Fruit fly (Drosophila melanogaster) whole organism, embryonic: ENCODE measurements around the gene CG43799.

Experiments
- Abd-B ChIP-seq: fragments of 200-800 bp; sonication (Bioruptor generic); optimal IDR thresholded peaks from 2 replicates; lab custom pipeline; 2018; ENCODE audit warnings: missing biosample characterization, mild to moderate bottlenecking, missing genetic modification characterization, moderate library complexity
- Adf1 ChIP-seq: fragments of 200-800 bp; sonication (Bioruptor generic); IDR thresholded peaks from 2 replicates; pipeline ENCODE4 v1.3.6; 2022; ENCODE audit warnings: missing biosample characterization, missing genetic modification characterization
- Awh ChIP-seq: fragments of 200-800 bp; sonication (Bioruptor generic); IDR thresholded peaks from 2 replicates; pipeline ENCODE4, ENCODE4 v1.3.6; 2022; ENCODE audit warnings: missing biosample characterization, missing genetic modification characterization
- B-H2 ChIP-seq: fragments of 200-800 bp; sonication (Bioruptor generic); optimal IDR thresholded peaks from 2 replicates; lab custom pipeline; 2018; ENCODE audit warnings: missing biosample characterization, mild to moderate bottlenecking, missing genetic modification characterization
- Bdp1 ChIP-seq: fragments of 200-800 bp; sonication (Bioruptor generic); optimal IDR thresholded peaks from 3 replicates; lab custom pipeline; 2016; ENCODE audit warnings: missing biosample characterization, missing genetic modification characterization
- CG10366 ChIP-seq: fragments of 200-800 bp; sonication (Bioruptor generic); IDR thresholded peaks from 2 replicates; pipeline ENCODE4 v1.3.6; 2022; ENCODE audit warnings: missing biosample characterization, missing genetic modification characterization
- CG10565 ChIP-seq: fragments of 200-800 bp; sonication (Bioruptor generic); optimal IDR thresholded peaks from 3 replicates; lab custom pipeline; 2016; ENCODE audit warnings: missing biosample characterization, mild to moderate bottlenecking, missing genetic modification characterization
- CG10654 ChIP-seq: fragments of 200-800 bp; sonication (Bioruptor generic); optimal IDR thresholded peaks from 2 replicates; lab custom pipeline; 2016; ENCODE audit warnings: missing biosample characterization, missing genetic modification characterization
- CG1529 ChIP-seq: fragments of 200-800 bp; sonication (Bioruptor generic); optimal IDR thresholded peaks from 3 replicates; lab custom pipeline; 2018; ENCODE audit warnings: missing biosample characterization, missing genetic modification characterization
- CG1602 ChIP-seq: fragments of 200-800 bp; sonication (Bioruptor generic); optimal IDR thresholded peaks from 3 replicates; lab custom pipeline; 2016; ENCODE audit warnings: missing biosample characterization, missing genetic modification characterization
- CG2129 ChIP-seq: fragments of 200-800 bp; sonication (Bioruptor generic); IDR thresholded peaks from 2 replicates; pipeline ENCODE4 v1.3.6; 2022; ENCODE audit warnings: missing biosample characterization, missing genetic modification characterization; ENCODE audit not compliant: partially characterized antibody
- CG2199 ChIP-seq: fragments of 200-800 bp; sonication (Bioruptor generic); IDR thresholded peaks from 3 replicates; pipeline ENCODE4 v1.3.6; 2022; ENCODE audit warnings: missing biosample characterization, missing genetic modification characterization
- CG2202 ChIP-seq: fragments of 200-800 bp; sonication (Bioruptor generic); optimal IDR thresholded peaks from 2 replicates; lab custom pipeline; 2018; ENCODE audit warnings: missing biosample characterization, mild to moderate bottlenecking, missing genetic modification characterization
- CG33557 ChIP-seq: fragments of 200-800 bp; sonication (Bioruptor generic); optimal IDR thresholded peaks from 2 replicates; lab custom pipeline; 2019; ENCODE audit warnings: missing biosample characterization, mild to moderate bottlenecking, missing genetic modification characterization, moderate library complexity
- CG34422 ChIP-seq: fragments of 200-800 bp; sonication (Bioruptor generic); IDR thresholded peaks from 3 replicates; pipeline ENCODE4 v1.3.6; 2022; ENCODE audit warnings: missing biosample characterization, missing genetic modification characterization
- CG3838 ChIP-seq: fragments of 200-800 bp; sonication (Bioruptor generic); optimal IDR thresholded peaks from 3 replicates; lab custom pipeline; 2016; ENCODE audit warnings: missing biosample characterization, missing genetic modification characterization
- CG4404 ChIP-seq: fragments of 200-800 bp; sonication (Bioruptor generic); IDR thresholded peaks from 2 replicates; pipeline ENCODE4 v1.3.6; 2022; ENCODE audit warnings: missing biosample characterization, missing genetic modification characterization
- CG4820 ChIP-seq: fragments of 200-800 bp; sonication (Bioruptor generic); optimal IDR thresholded peaks from 3 replicates; lab custom pipeline; 2016; ENCODE audit warnings: missing biosample characterization, missing genetic modification characterization
- CG6175 ChIP-seq: fragments of 200-800 bp; sonication (Bioruptor generic); IDR thresholded peaks from 3 replicates; pipeline ENCODE4 v1.3.6; 2022; ENCODE audit warnings: missing biosample characterization, missing genetic modification characterization
- CG6765 ChIP-seq: fragments of 200-800 bp; sonication (Bioruptor generic); optimal IDR thresholded peaks from 3 replicates; lab custom pipeline; 2017; ENCODE audit warnings: missing biosample characterization, mild to moderate bottlenecking, missing genetic modification characterization
- CG7556 ChIP-seq: fragments of 200-800 bp; sonication (Bioruptor generic); optimal IDR thresholded peaks from 2 replicates; lab custom pipeline; 2017; ENCODE audit warnings: missing biosample characterization, mild to moderate bottlenecking, missing genetic modification characterization
- CHES-1-like ChIP-seq: fragments of 200-800 bp; sonication (Bioruptor generic); optimal IDR thresholded peaks from 2 replicates; lab custom pipeline; 2016; ENCODE audit warnings: missing biosample characterization, missing genetic modification characterization
- Camta ChIP-seq: fragments of 200-800 bp; sonication (Bioruptor generic); optimal IDR thresholded peaks from 2 replicates; lab custom pipeline; 2016; ENCODE audit warnings: missing biosample characterization, missing genetic modification characterization
- Dll ChIP-seq: fragments of 200-800 bp; sonication (Bioruptor generic); IDR thresholded peaks from 4 replicates; pipeline ENCODE4 v1.3.6; 2022; ENCODE audit warnings: missing biosample characterization, missing genetic modification characterization; ENCODE audit not compliant: partially characterized antibody
- Hmx ChIP-seq: fragments of 200-800 bp; sonication (Bioruptor generic); optimal IDR thresholded peaks from 2 replicates; lab custom pipeline; 2016; ENCODE audit warnings: missing biosample characterization, missing genetic modification characterization
- Hr3 ChIP-seq: fragments of 200-800 bp; sonication (Bioruptor generic); optimal IDR thresholded peaks from 3 replicates; lab custom pipeline; 2016; ENCODE audit warnings: missing biosample characterization, missing genetic modification characterization
- Lpt ChIP-seq: fragments of >200 bp; optimal IDR thresholded peaks from 2 replicates; lab custom pipeline; 2018; ENCODE audit warnings: missing biosample characterization, missing genetic modification characterization
- Mad ChIP-seq: fragments of 200-800 bp; sonication (Bioruptor generic); optimal IDR thresholded peaks from 2 replicates; lab custom pipeline; 2016; ENCODE audit warnings: missing biosample characterization, missing genetic modification characterization
- Mes4 ChIP-seq: fragments of 200-800 bp; sonication (Bioruptor generic); optimal IDR thresholded peaks from 2 replicates; lab custom pipeline; 2016; ENCODE audit warnings: missing biosample characterization, missing genetic modification characterization
- NK7.1 ChIP-seq: fragments of 200-800 bp; sonication (Bioruptor generic); optimal IDR thresholded peaks from 3 replicates; lab custom pipeline; 2016; ENCODE audit warnings: missing biosample characterization, missing genetic modification characterization
- Neu2 ChIP-seq: fragments of 200-800 bp; sonication (Bioruptor generic); optimal IDR thresholded peaks from 3 replicates; lab custom pipeline; 2016; ENCODE audit warnings: missing biosample characterization, missing genetic modification characterization, borderline replicate concordance
- Oli ChIP-seq: fragments of 200-800 bp; sonication (Bioruptor generic); optimal IDR thresholded peaks from 2 replicates; lab custom pipeline; 2018; ENCODE audit warnings: missing biosample characterization, mild to moderate bottlenecking, missing genetic modification characterization, moderate library complexity
- Pdp1 ChIP-seq, 2 experiments: fragments of 200-800 bp; sonication (Bioruptor generic); optimal IDR thresholded peaks; 3 replicates each; lab custom pipeline; 2016; ENCODE audit warnings: missing biosample characterization in 2 of 2, missing genetic modification characterization in 2 of 2, mild to moderate bottlenecking in 1 of 2, moderate library complexity in 1 of 2
- Poxn ChIP-seq: fragments of 200-800 bp; sonication (Bioruptor generic); IDR thresholded peaks from 2 replicates; pipeline ENCODE4 v1.3.6; 2022; ENCODE audit warnings: missing biosample characterization, missing genetic modification characterization
- Tbp ChIP-seq: fragments of >200 bp; optimal IDR thresholded peaks from 2 replicates; lab custom pipeline; 2018; ENCODE audit warnings: missing biosample characterization, missing genetic modification characterization
- Xbp1 ChIP-seq: fragments of 200-800 bp; sonication (Bioruptor generic); optimal IDR thresholded peaks from 3 replicates; lab custom pipeline; 2016; ENCODE audit warnings: missing biosample characterization, mild to moderate bottlenecking, missing genetic modification characterization
- cg ChIP-seq: fragments of 200-800 bp; sonication (Bioruptor generic); optimal IDR thresholded peaks from 3 replicates; lab custom pipeline; 2019; ENCODE audit warnings: missing biosample characterization, mild to moderate bottlenecking, missing genetic modification characterization, moderate library complexity
- chinmo ChIP-seq: fragments of 200-800 bp; sonication (Bioruptor generic); IDR thresholded peaks from 4 replicates; pipeline ENCODE4 v1.3.6; 2022; ENCODE audit warnings: missing biosample characterization, missing genetic modification characterization; ENCODE audit not compliant: partially characterized antibody
- dimm ChIP-seq: fragments of 200-800 bp; sonication (Bioruptor generic); IDR thresholded peaks from 2 replicates; pipeline ENCODE4 v1.3.6; 2022; ENCODE audit warnings: missing biosample characterization, missing genetic modification characterization
- dm ChIP-seq: fragments of 200-800 bp; sonication (Bioruptor generic); optimal IDR thresholded peaks from 3 replicates; lab custom pipeline; 2016; ENCODE audit warnings: missing biosample characterization, missing genetic modification characterization
- dpn ChIP-seq, 2 experiments: fragments of 200-800 bp; sonication (Bioruptor generic); optimal IDR thresholded peaks; 3 replicates each; lab custom pipeline; 2016; ENCODE audit warnings: missing biosample characterization in 2 of 2, missing genetic modification characterization in 2 of 2
- emc ChIP-seq: fragments of 200-800 bp; sonication (Bioruptor generic); optimal IDR thresholded peaks from 2 replicates; lab custom pipeline; 2016; ENCODE audit warnings: missing biosample characterization, missing genetic modification characterization
- gem ChIP-seq: fragments of 200-800 bp; sonication (Bioruptor generic); optimal IDR thresholded peaks from 2 replicates; lab custom pipeline; 2019; ENCODE audit warnings: missing biosample characterization, mild to moderate bottlenecking, missing genetic modification characterization, moderate library complexity
- row ChIP-seq: fragments of 200-800 bp; sonication (Bioruptor generic); IDR thresholded peaks from 3 replicates; pipeline ENCODE4 v1.3.6; 2022; ENCODE audit warnings: missing biosample characterization, missing genetic modification characterization
- sd ChIP-seq: fragments of 200-800 bp; sonication (Bioruptor generic); optimal IDR thresholded peaks from 3 replicates; lab custom pipeline; 2018; ENCODE audit warnings: missing biosample characterization, mild to moderate bottlenecking, missing genetic modification characterization, moderate library complexity
- tgo ChIP-seq: fragments of 200-800 bp; sonication (Bioruptor generic); IDR thresholded peaks from 3 replicates; pipeline ENCODE4 v1.3.6; 2022; ENCODE audit warnings: missing biosample characterization, missing genetic modification characterization
- trh ChIP-seq: fragments of 200-800 bp; sonication (Bioruptor generic); optimal IDR thresholded peaks from 2 replicates; lab custom pipeline; 2016; ENCODE audit warnings: missing biosample characterization, missing genetic modification characterization
- ttk ChIP-seq: fragments of 200-800 bp; sonication (Bioruptor generic); IDR thresholded peaks from 2 replicates; pipeline ENCODE4 v2.1.2; 2022; ENCODE audit warnings: missing biosample characterization, missing genetic modification characterization
- vvl ChIP-seq: fragments of 200-800 bp; sonication (Bioruptor generic); IDR thresholded peaks from 2 replicates; pipeline ENCODE4 v1.3.6; 2022; ENCODE audit warnings: missing biosample characterization, missing genetic modification characterization
- wek ChIP-seq: fragments of 200-800 bp; sonication (Bioruptor generic); optimal IDR thresholded peaks from 3 replicates; lab custom pipeline; 2018; ENCODE audit warnings: missing biosample characterization, mild to moderate bottlenecking, missing genetic modification characterization, moderate library complexity
- zen ChIP-seq: fragments of 200-800 bp; sonication (Bioruptor generic); optimal IDR thresholded peaks from 3 replicates; lab custom pipeline; 2018; ENCODE audit warnings: missing biosample characterization, mild to moderate bottlenecking, missing genetic modification characterization, moderate library complexity
- zf30C ChIP-seq: fragments of 200-800 bp; sonication (Bioruptor generic); optimal IDR thresholded peaks from 3 replicates; lab custom pipeline; 2018; ENCODE audit warnings: missing biosample characterization, mild to moderate bottlenecking, missing genetic modification characterization

Gene CG43799

dm6 chr2L:7241499-7241898 lies 14.0 kb downstream of the CG43799 start:
- no peak for TF ChIP-seq Xbp1 (GFP tag; lab: Kevin White, UChicago)
- no peak for TF ChIP-seq Camta (GFP tag; lab: Kevin White, UChicago)
- no peak for TF ChIP-seq emc (GFP tag; lab: Kevin White, UChicago)
- no peak for TF ChIP-seq Hmx (GFP tag; lab: Kevin White, UChicago)
- TF ChIP-seq Pdp1 (GFP tag; optimal IDR thresholded peaks at IDR 0.05; lab: Kevin White, UChicago): no peak
- no peak for TF ChIP-seq zen
- no peak for TF ChIP-seq NK7.1 (GFP tag; lab: Kevin White, UChicago)
- TF ChIP-seq CG4820 (GFP tag; lab: Kevin White, UChicago): no peak
- no peak for TF ChIP-seq CG6765
- no peak for TF ChIP-seq CG1529 (GFP tag; lab: Kevin White, UChicago)
- TF ChIP-seq Bdp1 (GFP tag; lab: Kevin White, UChicago): no peak
- no peak for TF ChIP-seq B-H2 (GFP tag; lab: Kevin White, UChicago)
- no peak for TF ChIP-seq CG10366 (GFP tag; lab: Robert Waterston, UW)
- no peak for TF ChIP-seq trh (GFP tag; lab: Kevin White, UChicago)
- no peak for TF ChIP-seq cg
- no peak for TF ChIP-seq CG1602 (GFP tag; lab: Kevin White, UChicago)
- TF ChIP-seq Oli (tag; lab: Kevin White, UChicago): no peak
- TF ChIP-seq CG10654 (GFP tag; lab: Kevin White, UChicago): no peak
- TF ChIP-seq Lpt: no peak
- TF ChIP-seq Adf1 (GFP tag; lab: Robert Waterston, UW): no peak
- no peak for TF ChIP-seq CG7556 (GFP tag; lab: Kevin White, UChicago)
- TF ChIP-seq Abd-B (GFP tag; lab: Kevin White, UChicago): no peak
- no peak for TF ChIP-seq CG3838 (GFP tag; lab: Kevin White, UChicago)
- no peak for TF ChIP-seq row (GFP tag; lab: Robert Waterston, UW)
- TF ChIP-seq dpn (GFP tag; optimal IDR thresholded peaks at IDR 0.05; lab: Kevin White, UChicago): no peak
- peak; percentile 82; the same call in 2 of the 4 replicates for TF ChIP-seq chinmo (GFP tag; lab: Robert Waterston, UW)
- no peak for TF ChIP-seq CG34422 (GFP tag; lab: Robert Waterston, UW)
- TF ChIP-seq vvl (GFP tag; lab: Robert Waterston, UW): peak; percentile 49
- TF ChIP-seq ttk (GFP tag; lab: Robert Waterston, UW): no peak
- peak; percentile 55 for TF ChIP-seq gem (tag; lab: Kevin White, UChicago)
- no peak for TF ChIP-seq wek (GFP tag; lab: Kevin White, UChicago)
- 0 out of 4 replicates have a peak, but pooled peaks have one; percentile 20 for TF ChIP-seq Dll (GFP tag; lab: Robert Waterston, UW)
- TF ChIP-seq sd (tag; lab: Kevin White, UChicago): peak; percentile 55
- no peak for TF ChIP-seq CG10565
- TF ChIP-seq Hr3 (GFP tag; lab: Kevin White, UChicago): no peak
- no peak for TF ChIP-seq CG2199 (GFP tag; lab: Robert Waterston, UW)
- TF ChIP-seq Neu2: no peak
- TF ChIP-seq CG2129 (GFP tag; lab: Robert Waterston, UW): no peak
- no peak for TF ChIP-seq CG4404 (GFP tag; lab: Robert Waterston, UW)
- TF ChIP-seq CG6175 (GFP tag; lab: Robert Waterston, UW): peak; percentile 74; the same call in 1 of the 3 replicates
- no peak for TF ChIP-seq dimm (GFP tag; lab: Robert Waterston, UW)
- no peak for TF ChIP-seq Tbp (GFP tag; lab: Kevin White, UChicago)
- no peak for TF ChIP-seq zf30C
- no peak for TF ChIP-seq CG2202 (tag; lab: Kevin White, UChicago)
- no peak for TF ChIP-seq Awh (GFP tag; lab: Robert Waterston, UW)
- TF ChIP-seq Mes4 (GFP tag; lab: Kevin White, UChicago): no peak
- TF ChIP-seq CHES-1-like (GFP tag; lab: Kevin White, UChicago): no peak
- TF ChIP-seq Mad (GFP tag; lab: Kevin White, UChicago): no peak
- no peak for TF ChIP-seq Poxn (GFP tag; lab: Robert Waterston, UW)
- TF ChIP-seq dm (GFP tag; lab: Kevin White, UChicago): no peak
- no peak for TF ChIP-seq CG33557 (GFP tag; lab: Kevin White, UChicago)
- TF ChIP-seq tgo (GFP tag; lab: Robert Waterston, UW): no peak
